Fruit fly (Drosophila melanogaster) whole organism: ENCODE data around the gene pira.

Experiments
- CG8478 ChIP-seq: fragments of >200 bp; optimal IDR thresholded peaks from 2 replicates; lab custom pipeline; 2018; ENCODE audit warnings: inconsistent platforms
- Dll ChIP-seq: fragments of >200 bp; optimal IDR thresholded peaks from 2 replicates; lab custom pipeline; 2017
- EcR ChIP-seq, 2 experiments: fragments of >200 bp; optimal IDR thresholded peaks; 2 replicates each; lab custom pipeline; 2017; ENCODE audit warnings: missing biosample characterization in 2 of 2, missing genetic modification characterization in 2 of 2, missing genetic modification reagents in 2 of 2
- pan ChIP-seq: fragments of >200 bp; optimal IDR thresholded peaks from 2 replicates; lab custom pipeline; 2017
- psq ChIP-seq: fragments of >200 bp; optimal IDR thresholded peaks from 2 replicates; lab custom pipeline; 2017
- usp ChIP-seq: fragments of >200 bp; optimal IDR thresholded peaks from 2 replicates; lab custom pipeline; 2017; ENCODE audit warnings: missing biosample characterization, missing genetic modification characterization, mixed read lengths

pira gene

dm6 chrX:12747746-12748710 lies 15.4 kb downstream of the pira start:
- TF ChIP-seq usp (GFP tag; lab: Kevin White, UChicago) = no peak
- TF ChIP-seq EcR (GFP tag; optimal IDR thresholded peaks at IDR 0.05; lab: Kevin White, UChicago) = no peak
- TF ChIP-seq pan (lab: Kevin White, UChicago) = no peak
- TF ChIP-seq psq (lab: Kevin White, UChicago) = no peak
- no peak for TF ChIP-seq CG8478 (lab: Kevin White, UChicago)
- no peak for TF ChIP-seq Dll (lab: Kevin White, UChicago)

DNA sequence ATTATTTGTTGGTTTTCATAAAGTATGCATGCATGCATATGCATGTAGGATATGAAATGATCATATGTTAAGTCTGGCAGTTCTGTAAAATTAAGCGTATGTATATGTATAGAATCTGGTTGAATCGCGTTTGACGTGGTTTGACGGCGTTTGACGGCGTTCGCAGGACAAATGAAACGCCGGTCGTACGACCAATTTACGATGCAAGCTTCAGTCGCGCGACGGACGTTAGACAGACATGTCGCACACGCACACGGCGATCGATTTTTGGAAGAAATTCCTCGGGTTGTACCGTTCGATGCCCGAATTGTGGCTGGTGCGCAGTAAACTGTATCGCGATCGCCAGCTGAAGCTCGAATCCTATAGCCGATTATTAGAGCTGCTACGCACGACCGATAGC lies 18.3 kb downstream of the pira start:
- no peak for TF ChIP-seq CG8478 (lab: Kevin White, UChicago)
- no peak for TF ChIP-seq pan (lab: Kevin White, UChicago)
- no peak for TF ChIP-seq EcR (GFP tag; optimal IDR thresholded peaks at IDR 0.05; lab: Kevin White, UChicago)
- TF ChIP-seq Dll (lab: Kevin White, UChicago) = no peak
- TF ChIP-seq psq (lab: Kevin White, UChicago) = no peak

- TF ChIP-seq EcR (GFP tag; optimal IDR thresholded peaks at IDR 0.05; lab: Kevin White, UChicago) = no peak
These were observed 19.3 kb downstream of the pira start, which contains the start of gene CG4004 for dm6 chrX:12744026-12744688. Gene CG4004 (plus strand): TSS chrX:12744212.

- TF ChIP-seq usp (GFP tag; lab: Kevin White, UChicago) = no peak
- no peak for TF ChIP-seq pan (lab: Kevin White, UChicago)
- TF ChIP-seq CG8478 (lab: Kevin White, UChicago) = no peak
- TF ChIP-seq psq (lab: Kevin White, UChicago) = no peak
- TF ChIP-seq Dll (lab: Kevin White, UChicago) = no peak
- TF ChIP-seq EcR (GFP tag; optimal IDR thresholded peaks at IDR 0.05; lab: Kevin White, UChicago) = no peak
These were observed 20.1 kb downstream of the pira start for dm6 chrX:12743296-12743695.

dm6 chrX:12742651-12743020 lies 20.8 kb downstream of the pira start:
- TF ChIP-seq EcR (GFP tag; optimal IDR thresholded peaks at IDR 0.05; lab: Kevin White, UChicago) = no peak
- no peak for TF ChIP-seq usp (GFP tag; lab: Kevin White, UChicago)
- no peak for TF ChIP-seq pan (lab: Kevin White, UChicago)
- no peak for TF ChIP-seq CG8478 (lab: Kevin White, UChicago)
- no peak for TF ChIP-seq psq (lab: Kevin White, UChicago)
- no peak for TF ChIP-seq Dll (lab: Kevin White, UChicago)

dm6 chrX:12741914-12742650 lies 21.3 kb downstream of the pira start, which contains the start of gene Smr:
Gene Smr (minus strand): TSS chrX:12742618.
- TF ChIP-seq psq (lab: Kevin White, UChicago) (no peak), EcR (GFP tag; optimal IDR thresholded peaks at IDR 0.05; lab: Kevin White, UChicago) (no peak), CG8478 (lab: Kevin White, UChicago) (no peak), usp (GFP tag; lab: Kevin White, UChicago) (no peak), Dll (lab: Kevin White, UChicago) (no peak), pan (lab: Kevin White, UChicago) (no peak)

- TF ChIP-seq EcR (GFP tag; optimal IDR thresholded peaks at IDR 0.05; lab: Kevin White, UChicago) = no peak
- TF ChIP-seq usp (GFP tag; lab: Kevin White, UChicago) = no peak
- no peak for TF ChIP-seq psq (lab: Kevin White, UChicago)
- no peak for TF ChIP-seq CG8478 (lab: Kevin White, UChicago)
- no peak for TF ChIP-seq pan (lab: Kevin White, UChicago)
- no peak for TF ChIP-seq Dll (lab: Kevin White, UChicago)
These were observed 23.0 kb downstream of the pira start for dm6 chrX:12740441-12740840.

- TF ChIP-seq usp (GFP tag; lab: Kevin White, UChicago) (no peak), Dll (lab: Kevin White, UChicago) (no peak), CG8478 (lab: Kevin White, UChicago) (no peak), psq (lab: Kevin White, UChicago) (no peak), pan (lab: Kevin White, UChicago) (no peak)
These were observed 23.6 kb downstream of the pira start for dm6 chrX:12739789-12740188.

- TF ChIP-seq pan (lab: Kevin White, UChicago) = no peak
- TF ChIP-seq EcR (GFP tag; optimal IDR thresholded peaks at IDR 0.05; lab: Kevin White, UChicago) = peak in 1 of 2 experiments; percentile 8
These were observed 24.4 kb downstream of the pira start for dm6 chrX:12739047-12739446.

DNA sequence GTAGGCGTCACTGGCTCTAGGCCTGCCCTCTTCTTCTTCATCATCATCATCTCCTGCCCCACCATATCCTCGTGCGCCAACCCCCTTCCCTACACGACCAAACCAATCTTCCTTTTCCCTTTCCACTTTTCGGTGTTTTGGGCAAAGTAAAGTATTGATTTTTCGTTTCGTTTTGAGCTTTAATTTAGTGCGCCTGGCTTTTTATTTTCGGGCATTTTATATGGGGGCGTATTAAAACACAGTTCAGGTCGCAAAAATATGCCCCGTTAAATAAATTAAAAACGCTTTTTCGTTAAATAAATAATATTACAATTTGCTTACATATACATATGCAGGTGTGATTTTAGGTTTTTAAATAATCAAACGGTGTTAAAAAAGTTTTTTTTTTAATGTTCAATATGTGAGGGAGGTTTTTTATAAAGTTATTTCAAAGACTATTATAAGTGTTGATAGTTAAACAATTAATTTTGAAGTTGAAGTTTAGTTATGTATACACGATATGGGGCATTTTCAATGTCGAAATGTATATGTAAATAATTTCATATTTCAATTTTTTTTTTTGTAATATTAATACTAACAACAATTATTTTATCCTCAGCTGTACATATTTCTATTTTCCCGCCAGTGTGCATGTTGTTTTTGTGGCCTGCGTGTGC lies 25.5 kb downstream of the pira start:
- TF ChIP-seq psq (lab: Kevin White, UChicago) (no peak), usp (GFP tag; lab: Kevin White, UChicago) (no peak), pan (lab: Kevin White, UChicago) (no peak), CG8478 (lab: Kevin White, UChicago) (no peak), Dll (lab: Kevin White, UChicago) (no peak), EcR (GFP tag; optimal IDR thresholded peaks at IDR 0.05; lab: Kevin White, UChicago) (no peak)
